Fruit fly (Drosophila melanogaster): ENCODE results near the gene Drsl6.

Drsl6 gene

dm6 chr3L:3301171-3301738 is 35.0 kb downstream of the Drsl6 start:
- TF ChIP-seq gl (tag; optimal IDR thresholded peaks at IDR 0.05), result no peak
- TF ChIP-seq rn (GFP tag; IDR thresholded peaks at IDR 0.05), result no peak
- peak; percentile 12 for TF ChIP-seq Pif1B (GFP tag; optimal IDR thresholded peaks at IDR 0.05)
- TF ChIP-seq CG8159 (tag; optimal IDR thresholded peaks at IDR 0.05), result peak; percentile 13
- TF ChIP-seq CG13204 (GFP tag; optimal IDR thresholded peaks at IDR 0.05), result no peak
- no peak for TF ChIP-seq EcR (GFP tag; optimal IDR thresholded peaks at IDR 0.05)
- no peak for TF ChIP-seq CG9948 (tag; optimal IDR thresholded peaks at IDR 0.05)
- no peak for TF ChIP-seq CG15710 (tag; optimal IDR thresholded peaks at IDR 0.05)
- TF ChIP-seq CG8301 (tag; optimal IDR thresholded peaks at IDR 0.05), result peak; percentile 59
- peak; percentile 62 for TF ChIP-seq CG14655 (GFP tag; optimal IDR thresholded peaks at IDR 0.05)
- no peak for TF ChIP-seq CG10348 (GFP tag; IDR thresholded peaks at IDR 0.05)
- TF ChIP-seq CG12605 (GFP tag; IDR thresholded peaks at IDR 0.05), result peak; percentile 55
- TF ChIP-seq CG32121 (GFP tag; IDR thresholded peaks at IDR 0.05), result peak; percentile 72
- no peak for TF ChIP-seq CG17806 (tag; optimal IDR thresholded peaks at IDR 0.05)
- TF ChIP-seq fd96Ca (GFP tag; IDR thresholded peaks at IDR 0.05), result peak; percentile 53; the same call in 1 of the 3 replicates
- no peak for TF ChIP-seq D1 (tag; optimal IDR thresholded peaks at IDR 0.05)
- TF ChIP-seq Ets98B (GFP tag; IDR thresholded peaks at IDR 0.05), result peak; percentile 76
- peak; percentile 54; the same call in 2 of the 3 replicates for TF ChIP-seq CG4496 (GFP tag; IDR thresholded peaks at IDR 0.05)
- TF ChIP-seq CG34367 (tag; optimal IDR thresholded peaks at IDR 0.05), result no peak
- TF ChIP-seq Pif1A (GFP tag; optimal IDR thresholded peaks at IDR 0.05), result peak; percentile 46
- TF ChIP-seq Snoo (tag; optimal IDR thresholded peaks at IDR 0.05), result peak; percentile 0

- TF ChIP-seq Pif1A (GFP tag; optimal IDR thresholded peaks at IDR 0.05) (peak; percentile 56), rn (GFP tag; IDR thresholded peaks at IDR 0.05) (no peak), EcR (GFP tag; optimal IDR thresholded peaks at IDR 0.05) (no peak), CG12605 (GFP tag; IDR thresholded peaks at IDR 0.05) (no peak), fd96Ca (GFP tag; IDR thresholded peaks at IDR 0.05) (no peak), CG9948 (tag; optimal IDR thresholded peaks at IDR 0.05) (no peak), Pif1B (GFP tag; optimal IDR thresholded peaks at IDR 0.05) (no peak), CG14655 (GFP tag; optimal IDR thresholded peaks at IDR 0.05) (peak; percentile 24), Ets98B (GFP tag; IDR thresholded peaks at IDR 0.05) (peak; percentile 63), gl (tag; optimal IDR thresholded peaks at IDR 0.05) (no peak), CG10348 (GFP tag; IDR thresholded peaks at IDR 0.05) (no peak), CG4496 (GFP tag; IDR thresholded peaks at IDR 0.05) (peak; percentile 32; the same call in 1 of the 3 replicates), D1 (tag; optimal IDR thresholded peaks at IDR 0.05) (no peak), CG8301 (tag; optimal IDR thresholded peaks at IDR 0.05) (peak; percentile 32), Snoo (tag; optimal IDR thresholded peaks at IDR 0.05) (no peak), CG8159 (tag; optimal IDR thresholded peaks at IDR 0.05) (peak; percentile 17), CG32121 (GFP tag; IDR thresholded peaks at IDR 0.05) (0 out of 2 replicates have a peak, but pooled peaks have one; percentile 53), CG34367 (tag; optimal IDR thresholded peaks at IDR 0.05) (no peak), CG15710 (tag; optimal IDR thresholded peaks at IDR 0.05) (no peak), CG17806 (tag; optimal IDR thresholded peaks at IDR 0.05) (no peak), CG13204 (GFP tag; optimal IDR thresholded peaks at IDR 0.05) (no peak)
Measured at dm6 chr3L:3300345-3300744, 35.9 kb downstream of the Drsl6 start.

- no peak for TF ChIP-seq CG32121 (GFP tag; IDR thresholded peaks at IDR 0.05)
- TF ChIP-seq gl (tag; optimal IDR thresholded peaks at IDR 0.05), result no peak
- no peak for TF ChIP-seq CG34367 (tag; optimal IDR thresholded peaks at IDR 0.05)
- no peak for TF ChIP-seq CG12605 (GFP tag; IDR thresholded peaks at IDR 0.05)
- TF ChIP-seq CG17806 (tag; optimal IDR thresholded peaks at IDR 0.05), result no peak
- TF ChIP-seq rn (GFP tag; IDR thresholded peaks at IDR 0.05), result no peak
- TF ChIP-seq Pif1B (GFP tag; optimal IDR thresholded peaks at IDR 0.05), result no peak
- TF ChIP-seq fd96Ca (GFP tag; IDR thresholded peaks at IDR 0.05), result no peak
- no peak for TF ChIP-seq CG15710 (tag; optimal IDR thresholded peaks at IDR 0.05)
- TF ChIP-seq CG8301 (tag; optimal IDR thresholded peaks at IDR 0.05), result no peak
- TF ChIP-seq CG14655 (GFP tag; optimal IDR thresholded peaks at IDR 0.05), result no peak
- no peak for TF ChIP-seq Pif1A (GFP tag; optimal IDR thresholded peaks at IDR 0.05)
- no peak for TF ChIP-seq EcR (GFP tag; optimal IDR thresholded peaks at IDR 0.05)
- TF ChIP-seq CG4496 (GFP tag; IDR thresholded peaks at IDR 0.05), result no peak
- no peak for TF ChIP-seq CG13204 (GFP tag; optimal IDR thresholded peaks at IDR 0.05)
- no peak for TF ChIP-seq Snoo (tag; optimal IDR thresholded peaks at IDR 0.05)
- TF ChIP-seq CG8159 (tag; optimal IDR thresholded peaks at IDR 0.05), result no peak
- TF ChIP-seq CG10348 (GFP tag; IDR thresholded peaks at IDR 0.05), result no peak
- no peak for TF ChIP-seq D1 (tag; optimal IDR thresholded peaks at IDR 0.05)
Measured at dm6 chr3L:3291159-3291558, 45.1 kb downstream of the Drsl6 start, which contains the start of gene CG12009. TSS of gene CG12009 (plus strand) at chr3L:3291459.

- no peak for TF ChIP-seq CG13204 (GFP tag; optimal IDR thresholded peaks at IDR 0.05)
- TF ChIP-seq CG12605 (GFP tag; IDR thresholded peaks at IDR 0.05), result no peak
- peak; percentile 37 for TF ChIP-seq D1 (tag; optimal IDR thresholded peaks at IDR 0.05)
- TF ChIP-seq CG8301 (tag; optimal IDR thresholded peaks at IDR 0.05), result no peak
- TF ChIP-seq Ets98B (GFP tag; IDR thresholded peaks at IDR 0.05), result no peak
Measured at dm6 chr3L:3288414-3288813, 47.8 kb downstream of the Drsl6 start.
